Worm (Caenorhabditis elegans): ENCODE data around the gene F57C12.2.

The F57C12.2 gene

DNA sequence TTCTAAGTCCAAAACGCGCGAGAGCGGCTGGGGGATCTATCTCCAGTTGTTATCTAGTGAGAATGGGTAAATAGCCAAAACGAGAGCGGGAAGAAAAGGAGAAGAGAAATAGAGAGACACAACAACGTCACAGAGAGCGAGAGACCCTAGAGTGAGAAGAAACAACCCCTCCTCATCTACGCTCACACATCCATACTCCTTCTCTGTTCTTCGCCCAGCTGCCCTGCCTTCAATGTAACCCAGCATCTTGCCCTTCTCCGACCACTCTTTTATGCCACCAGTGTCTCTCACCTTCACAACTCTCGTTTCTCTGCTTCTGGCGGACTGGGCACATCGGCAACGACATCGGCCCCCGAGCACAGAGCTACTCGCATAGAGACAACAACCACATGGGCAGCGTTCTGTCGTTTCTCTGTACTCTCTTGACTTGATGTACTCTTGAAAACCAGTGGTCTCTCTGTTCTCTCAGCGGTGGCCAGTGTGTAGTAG, 42.1 kb upstream of the F57C12.2 start (continued):
- TF ChIP-seq nhr-20 (tag; optimal IDR thresholded peaks at IDR 0.05) (peak; percentile 87), unc-30 (tag; optimal IDR thresholded peaks at IDR 0.05) (no peak), unc-98 (GFP tag; IDR thresholded peaks at IDR 0.05) (no peak), aly-2 (tag; optimal IDR thresholded peaks at IDR 0.05) (peak; percentile 44), hpl-2 (GFP tag; optimal IDR thresholded peaks at IDR 0.05) (no peak), egl-13 (tag; optimal IDR thresholded peaks at IDR 0.05) (peak; percentile 85), sup-37 (GFP tag; optimal IDR thresholded peaks at IDR 0.05) (no peak), grh-1 (GFP tag; IDR thresholded peaks at IDR 0.05) (0 out of 2 replicates have a peak, but pooled peaks have one; percentile 21), egl-27 (tag; optimal IDR thresholded peaks at IDR 0.05) (peak; percentile 45 to 81), tbx-2 (tag; optimal IDR thresholded peaks at IDR 0.05) (peak; percentile 90), nhr-71 (tag; optimal IDR thresholded peaks at IDR 0.05) (peak; percentile 90), unc-86 (tag; optimal IDR thresholded peaks at IDR 0.05) (peak; percentile 91), lir-3 (tag; optimal IDR thresholded peaks at IDR 0.05; ENCODE audit: poor library complexity) (peak; percentile 59), fkh-8 (tag; optimal IDR thresholded peaks at IDR 0.05) (peak; percentile 93), tlp-1 (tag; optimal IDR thresholded peaks at IDR 0.05) (no peak), elt-3 (tag; optimal IDR thresholded peaks at IDR 0.05) (peak in 1 of 6 experiments; percentile 45), unc-62 (GFP tag; optimal IDR thresholded peaks at IDR 0.05) (no peak), pax-3 (tag; optimal IDR thresholded peaks at IDR 0.05) (peak; percentile 49), aha-1 (tag; optimal IDR thresholded peaks at IDR 0.05) (no peak), ztf-4 (tag; optimal IDR thresholded peaks at IDR 0.05) (peak; percentile 68), zag-1 (tag; optimal IDR thresholded peaks at IDR 0.05) (peak; percentile 56), irx-1 (tag; optimal IDR thresholded peaks at IDR 0.05) (peak; percentile 70), dsc-1 (tag; optimal IDR thresholded peaks at IDR 0.05) (peak; percentile 79), C34B4.2 (tag; optimal IDR thresholded peaks at IDR 0.05) (no peak), nhr-28 (tag; optimal IDR thresholded peaks at IDR 0.05) (no peak), pqm-1 (tag; optimal IDR thresholded peaks at IDR 0.05) (no peak), fkh-4 (tag; optimal IDR thresholded peaks at IDR 0.05; ENCODE audit: borderline replicate concordance) (no peak), lin-14 (GFP tag; optimal IDR thresholded peaks at IDR 0.05) (peak; percentile 99), fkh-10 (GFP tag; optimal IDR thresholded peaks at IDR 0.05) (peak; percentile 86), nhr-47 (tag; optimal IDR thresholded peaks at IDR 0.05) (peak; percentile 86), lin-39 (tag; optimal IDR thresholded peaks at IDR 0.05) (no peak), alr-1 (tag; optimal IDR thresholded peaks at IDR 0.05; ENCODE audit: borderline replicate concordance) (no peak), nhr-85 (tag) (peak; percentile 69), Y116A8C.19 (tag; optimal IDR thresholded peaks at IDR 0.05; ENCODE audit: borderline replicate concordance) (peak; percentile 23), zip-4 (GFP tag; optimal IDR thresholded peaks at IDR 0.05) (no peak), ceh-63 (GFP tag; optimal IDR thresholded peaks at IDR 0.05) (no peak), nhr-237 (tag; optimal IDR thresholded peaks at IDR 0.05) (peak; percentile 77), isw-1 (GFP tag; IDR thresholded peaks at IDR 0.05) (peak; percentile 68), nhr-90 (tag; optimal IDR thresholded peaks at IDR 0.05; ENCODE audit: poor library complexity) (peak; percentile 66), F16B12.6 (tag; optimal IDR thresholded peaks at IDR 0.05) (no peak), vab-15 (tag; optimal IDR thresholded peaks at IDR 0.05) (no peak), swsn-7 (tag; optimal IDR thresholded peaks at IDR 0.05) (peak; percentile 90), pag-3 (tag; optimal IDR thresholded peaks at IDR 0.05; ENCODE audit: borderline replicate concordance, insufficient read depth) (peak; percentile 88), jun-1 (tag; optimal IDR thresholded peaks at IDR 0.05) (peak; percentile 82), blmp-1 (tag; optimal IDR thresholded peaks at IDR 0.05) (peak; percentile 52), sox-4 (tag; optimal IDR thresholded peaks at IDR 0.05) (peak; percentile 55), lsy-2 (tag; optimal IDR thresholded peaks at IDR 0.05) (peak; percentile 47 to 82), nhr-12 (tag; optimal IDR thresholded peaks at IDR 0.05) (no peak), hlh-4 (tag; optimal IDR thresholded peaks at IDR 0.05) (no peak), ztf-11 (tag; optimal IDR thresholded peaks at IDR 0.05) (peak in 1 of 2 experiments; percentile 78), snu-23 (GFP tag; optimal IDR thresholded peaks at IDR 0.05) (peak; percentile 89), ceh-90 (tag; optimal IDR thresholded peaks at IDR 0.05) (no peak)

Data from whole organism, L1 larva.